Worm (Caenorhabditis elegans) whole organism, L3 larva: Measurements from ENCODE around the gene F55G7.4.

ENCODE experiments used
- R02D3.7 ChIP-seq: fragments of 150-350 bp; optimal IDR thresholded peaks from 2 replicates; lab custom pipeline; 2014; ENCODE audit warnings: missing biosample characterization, missing genetic modification characterization
- ZK546.5 ChIP-seq: sonication (generic microtip); optimal IDR thresholded peaks from 2 replicates; lab custom pipeline; 2017; ENCODE audit warnings: missing biosample characterization, missing genetic modification characterization
- ceh-16 ChIP-seq: sonication (generic microtip); optimal IDR thresholded peaks from 2 replicates; lab custom pipeline; 2017; ENCODE audit warnings: missing biosample characterization, missing genetic modification characterization
- ceh-28 ChIP-seq: fragments of 150-350 bp; optimal IDR thresholded peaks from 2 replicates; lab custom pipeline; 2014; ENCODE audit warnings: missing biosample characterization, missing genetic modification reagents, missing genetic modification characterization
- ceh-82 ChIP-seq: fragments of 150-350 bp; optimal IDR thresholded peaks from 2 replicates; lab custom pipeline; 2014; ENCODE audit warnings: missing biosample characterization, missing genetic modification characterization
- egl-27 ChIP-seq: sonication (generic microtip); optimal IDR thresholded peaks from 4 replicates; lab custom pipeline; 2017; ENCODE audit warnings: missing biosample characterization, missing genetic modification reagents, missing genetic modification characterization
- elt-1 ChIP-seq: fragments of 150-350 bp; optimal IDR thresholded peaks from 2 replicates; lab custom pipeline; 2014; ENCODE audit warnings: missing biosample characterization, missing genetic modification characterization
- elt-2 ChIP-seq: sonication (generic microtip); optimal IDR thresholded peaks from 2 replicates; lab custom pipeline; 2016; ENCODE audit warnings: missing genetic modification reagents, mild to moderate bottlenecking, missing genetic modification characterization, missing compliant biosample characterization
- elt-3 ChIP-seq, 3 experiments: fragments of 150-350 bp in 1 of 3; sonication (generic microtip) in 2 of 3; optimal IDR thresholded peaks; 2 replicates in 2 of 3; 4 replicates in 1 of 3; lab custom pipeline; 2014 to 2017; ENCODE audit warnings: missing biosample characterization in 3 of 3, missing genetic modification characterization in 3 of 3
- eor-1 ChIP-seq, 2 experiments: fragments of 150-350 bp; optimal IDR thresholded peaks; 2 replicates each; lab custom pipeline; 2014 to 2018; ENCODE audit warnings: missing biosample characterization in 2 of 2, missing genetic modification characterization in 2 of 2
- fkh-10 ChIP-seq: sonication (generic microtip); optimal IDR thresholded peaks from 2 replicates; lab custom pipeline; 2017; ENCODE audit warnings: missing biosample characterization, missing genetic modification reagents, missing genetic modification characterization
- fkh-2 ChIP-seq: fragments of 150-350 bp; optimal IDR thresholded peaks from 2 replicates; lab custom pipeline; 2014; ENCODE audit warnings: missing biosample characterization, missing genetic modification reagents, missing genetic modification characterization
- fos-1 ChIP-seq: fragments of 150-350 bp; optimal IDR thresholded peaks from 2 replicates; lab custom pipeline; 2014; ENCODE audit warnings: missing biosample characterization, missing genetic modification characterization
- lin-15B ChIP-seq: fragments of 150-350 bp; optimal IDR thresholded peaks from 2 replicates; lab custom pipeline; 2014; ENCODE audit warnings: missing biosample characterization, missing genetic modification characterization
- lin-39 ChIP-seq: fragments of 150-350 bp; optimal IDR thresholded peaks from 2 replicates; lab custom pipeline; 2018; ENCODE audit warnings: missing biosample characterization, missing genetic modification reagents, missing genetic modification characterization
- lsy-12 ChIP-seq: sonication (generic microtip); optimal IDR thresholded peaks from 2 replicates; lab custom pipeline; 2016; ENCODE audit warnings: mild to moderate bottlenecking, missing genetic modification characterization, missing compliant biosample characterization
- mdl-1 ChIP-seq: fragments of 150-350 bp; optimal IDR thresholded peaks from 2 replicates; lab custom pipeline; 2014; ENCODE audit warnings: missing biosample characterization, missing genetic modification characterization
- nhr-12 ChIP-seq: fragments of 150-350 bp; optimal IDR thresholded peaks from 2 replicates; lab custom pipeline; 2014; ENCODE audit warnings: missing biosample characterization, missing genetic modification characterization
- nhr-23 ChIP-seq: fragments of 150-350 bp; optimal IDR thresholded peaks from 2 replicates; lab custom pipeline; 2014; ENCODE audit warnings: missing biosample characterization, missing genetic modification reagents, missing genetic modification characterization
- nhr-237 ChIP-seq: fragments of 150-350 bp; optimal IDR thresholded peaks from 2 replicates; lab custom pipeline; 2014; ENCODE audit warnings: missing biosample characterization, missing genetic modification characterization
- nhr-28 ChIP-seq: fragments of 150-350 bp; optimal IDR thresholded peaks from 2 replicates; lab custom pipeline; 2014; ENCODE audit warnings: missing biosample characterization, missing genetic modification characterization
- nhr-43 ChIP-seq: sonication (generic microtip); optimal IDR thresholded peaks from 2 replicates; lab custom pipeline; 2016; ENCODE audit warnings: mild to moderate bottlenecking, missing genetic modification characterization, missing compliant biosample characterization; ENCODE audit not compliant: poor library complexity, severe bottlenecking
- nhr-67 ChIP-seq: fragments of 150-350 bp; optimal IDR thresholded peaks from 2 replicates; lab custom pipeline; 2014; ENCODE audit warnings: missing biosample characterization, missing genetic modification characterization
- pha-4 ChIP-seq: fragments of 150-350 bp; optimal IDR thresholded peaks from 2 replicates; lab custom pipeline; 2014; ENCODE audit warnings: missing biosample characterization, missing genetic modification reagents, missing genetic modification characterization
- pqm-1 ChIP-seq: fragments of 150-350 bp; optimal IDR thresholded peaks from 2 replicates; lab custom pipeline; 2017; ENCODE audit warnings: missing biosample characterization, missing genetic modification characterization, inconsistent platforms
- sea-2 ChIP-seq: fragments of 150-350 bp; sonication (generic microtip); optimal IDR thresholded peaks from 4 replicates; lab custom pipeline; 2014; ENCODE audit warnings: missing biosample characterization, missing genetic modification reagents, missing genetic modification characterization
- skn-1 ChIP-seq: fragments of 150-350 bp; optimal IDR thresholded peaks from 2 replicates; lab custom pipeline; 2014; ENCODE audit warnings: missing biosample characterization, missing genetic modification characterization
- snpc-4 ChIP-seq: fragments of 150-350 bp; optimal IDR thresholded peaks from 2 replicates; lab custom pipeline; 2014; ENCODE audit warnings: missing biosample characterization, missing genetic modification characterization
- tbx-2 ChIP-seq: sonication (generic microtip); optimal IDR thresholded peaks from 2 replicates; lab custom pipeline; 2016; ENCODE audit warnings: mild to moderate bottlenecking, missing genetic modification characterization, missing compliant biosample characterization
- unc-39 ChIP-seq: sonication (generic microtip); optimal IDR thresholded peaks from 4 replicates; lab custom pipeline; 2017; ENCODE audit warnings: missing biosample characterization, missing genetic modification characterization
- unc-62 ChIP-seq: fragments of 150-350 bp; sonication (generic microtip); optimal IDR thresholded peaks from 4 replicates; lab custom pipeline; 2014; ENCODE audit warnings: missing biosample characterization, missing genetic modification reagents, missing genetic modification characterization
- zag-1 ChIP-seq: fragments of 150-350 bp; optimal IDR thresholded peaks from 2 replicates; lab custom pipeline; 2014; ENCODE audit warnings: missing biosample characterization, missing genetic modification characterization
- ztf-11 ChIP-seq: fragments of 150-350 bp; optimal IDR thresholded peaks from 2 replicates; lab custom pipeline; 2014; ENCODE audit warnings: missing biosample characterization, missing genetic modification characterization
- ztf-4 ChIP-seq: fragments of 150-350 bp; optimal IDR thresholded peaks from 2 replicates; lab custom pipeline; 2014; ENCODE audit warnings: missing biosample characterization, missing genetic modification characterization

The F55G7.4 gene

ce11 chrX:11906626-11907025 lies 21.1 kb upstream of the F55G7.4 start:
- TF ChIP-seq unc-62 (GFP tag; lab: Kevin White, UChicago) = no peak
- no peak for TF ChIP-seq pqm-1 (tag; lab: Kevin White, UChicago)
- TF ChIP-seq nhr-67 (tag; lab: Kevin White, UChicago) = no peak
- no peak for TF ChIP-seq lin-39 (tag; lab: Kevin White, UChicago)
- TF ChIP-seq fkh-2 (tag; lab: Kevin White, UChicago) = no peak
- TF ChIP-seq elt-2 (tag; lab: Kevin White, UChicago) = no peak
- no peak for TF ChIP-seq unc-39 (tag; lab: Kevin White, UChicago)
- TF ChIP-seq lin-15B (tag; lab: Kevin White, UChicago) = no peak
- TF ChIP-seq nhr-28 (tag; lab: Kevin White, UChicago) = no peak
- no peak for TF ChIP-seq nhr-12 (tag; lab: Kevin White, UChicago)
- no peak for TF ChIP-seq fos-1 (tag; lab: Kevin White, UChicago)
- TF ChIP-seq zag-1 (tag; lab: Kevin White, UChicago) = no peak
- no peak for TF ChIP-seq elt-1 (tag; lab: Kevin White, UChicago)
- TF ChIP-seq sea-2 (GFP tag; lab: Kevin White, UChicago) = no peak

ce11 chrX:11907263-11907662 lies 20.4 kb upstream of the F55G7.4 start, which contains the start of gene Y62H9A.11:
Gene Y62H9A.11 (minus strand): TSS chrX:11907363.
- no peak for TF ChIP-seq lin-39 (tag; lab: Kevin White, UChicago)
- no peak for TF ChIP-seq nhr-67 (tag; lab: Kevin White, UChicago)
- TF ChIP-seq snpc-4 = no peak
- TF ChIP-seq egl-27 = no peak
- TF ChIP-seq pqm-1 (tag; lab: Kevin White, UChicago) = no peak
- TF ChIP-seq nhr-23 (tag; lab: Kevin White, UChicago) = no peak
- no peak for TF ChIP-seq R02D3.7 (tag; lab: Kevin White, UChicago)
- TF ChIP-seq unc-62 (GFP tag; lab: Kevin White, UChicago) = no peak
- no peak for TF ChIP-seq nhr-12 (tag; lab: Kevin White, UChicago)
- TF ChIP-seq mdl-1 (tag; lab: Kevin White, UChicago) = no peak
- TF ChIP-seq eor-1 (tag; optimal IDR thresholded peaks at IDR 0.05; lab: Kevin White, UChicago) = no peak
- TF ChIP-seq ztf-11 = no peak
- TF ChIP-seq ceh-28 (tag; lab: Kevin White, UChicago) = no peak
- TF ChIP-seq lsy-12 (tag; lab: Kevin White, UChicago) = no peak
- no peak for TF ChIP-seq unc-39 (tag; lab: Kevin White, UChicago)
- TF ChIP-seq lin-15B (tag; lab: Kevin White, UChicago) = no peak
- no peak for TF ChIP-seq nhr-237 (tag; lab: Kevin White, UChicago)
- no peak for TF ChIP-seq zag-1 (tag; lab: Kevin White, UChicago)
- TF ChIP-seq tbx-2 (tag; lab: Kevin White, UChicago) = no peak

DNA sequence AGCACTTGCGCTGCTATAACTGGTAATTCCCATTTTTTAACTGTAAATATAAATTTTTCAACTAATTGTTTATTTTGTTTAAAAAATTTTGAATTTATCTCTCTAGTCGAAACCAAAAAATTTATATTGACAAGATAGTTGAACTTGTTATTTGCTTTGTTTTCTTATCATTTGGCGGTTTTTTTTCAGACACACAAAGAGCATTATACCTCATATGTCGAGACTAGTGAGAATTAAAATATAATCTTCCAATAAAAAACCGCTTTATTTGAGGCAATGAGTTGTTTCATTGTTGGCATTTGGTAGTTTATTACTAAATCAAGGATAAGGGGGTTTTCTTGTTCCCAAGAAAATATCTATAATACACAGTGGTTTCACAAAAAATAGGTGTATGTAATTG lies 19.5 kb upstream of the F55G7.4 start:
- TF ChIP-seq pha-4 (tag; lab: Kevin White, UChicago) = peak; percentile 41
- TF ChIP-seq tbx-2 (tag; lab: Kevin White, UChicago) = no peak
- TF ChIP-seq elt-2 (tag; lab: Kevin White, UChicago) = peak; percentile 56
- TF ChIP-seq, all 47 proteins: peak for 2

DNA sequence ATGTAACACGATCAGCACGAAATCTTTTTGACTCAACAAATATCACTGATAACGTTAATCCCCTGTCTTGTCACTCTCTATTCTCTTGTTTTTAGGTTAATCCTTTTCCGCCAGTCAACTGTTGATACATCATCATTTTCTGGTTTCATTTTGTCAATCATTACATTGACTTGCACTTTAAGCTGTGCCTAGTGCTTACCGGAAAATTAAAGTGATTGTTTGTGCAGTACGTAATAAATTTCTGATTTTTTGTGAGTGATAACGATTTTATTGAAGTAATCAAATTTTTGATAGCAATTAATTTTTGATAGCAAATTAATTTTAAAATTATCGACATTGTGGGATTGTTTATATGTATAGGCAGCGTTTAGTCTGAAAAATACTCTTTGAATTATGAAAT lies 18.5 kb upstream of the F55G7.4 start:
- TF ChIP-seq unc-62 (GFP tag; lab: Kevin White, UChicago) (no peak), nhr-43 (tag; lab: Kevin White, UChicago) (no peak), ZK546.5 (tag; lab: Kevin White, UChicago) (no peak), sea-2 (GFP tag; lab: Kevin White, UChicago) (no peak), pqm-1 (tag; lab: Kevin White, UChicago) (peak; percentile 80), elt-3 (tag; optimal IDR thresholded peaks at IDR 0.05; lab: Kevin White, UChicago) (no peak), pha-4 (tag; lab: Kevin White, UChicago) (peak; percentile 37), elt-2 (tag; lab: Kevin White, UChicago) (peak; percentile 89), fkh-10 (GFP tag; lab: Kevin White, UChicago) (no peak), tbx-2 (tag; lab: Kevin White, UChicago) (no peak), nhr-28 (tag; lab: Kevin White, UChicago) (no peak), ceh-82 (no peak), skn-1 (tag; lab: Kevin White, UChicago) (peak; percentile 7)
- TF ChIP-seq, all 47 proteins: peak for 4

DNA sequence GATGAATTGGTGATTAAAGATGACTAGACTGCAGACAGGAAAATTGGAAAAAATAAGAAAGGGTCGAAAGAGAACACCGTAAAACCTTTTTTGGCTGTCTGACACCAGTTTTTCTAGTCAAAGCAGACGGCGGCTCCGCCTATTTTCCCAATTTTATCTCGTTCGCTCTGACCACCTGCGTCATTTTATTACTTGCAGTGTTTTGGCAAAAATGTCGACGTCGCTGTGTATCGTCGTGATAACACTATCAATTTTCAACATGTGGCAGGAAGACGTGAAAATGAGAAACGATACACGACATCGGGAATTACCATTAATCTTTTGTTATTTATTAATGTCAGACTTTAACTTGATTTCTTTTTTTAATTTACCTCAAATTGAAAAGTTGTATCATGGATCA lies 17.6 kb upstream of the F55G7.4 start, which contains the start of gene Y62H9A.15:
TSS of gene Y62H9A.15 (minus strand) at position 100 of the 400 bp plus-strand sequence.
- TF ChIP-seq elt-2 (tag; lab: Kevin White, UChicago) = peak; percentile 73
- TF ChIP-seq ztf-4 (tag; lab: Kevin White, UChicago) = no peak
- no peak for TF ChIP-seq skn-1 (tag; lab: Kevin White, UChicago)
- no peak for TF ChIP-seq nhr-28 (tag; lab: Kevin White, UChicago)
- TF ChIP-seq ceh-16 (tag; lab: Kevin White, UChicago) = no peak
- no peak for TF ChIP-seq nhr-237 (tag; lab: Kevin White, UChicago)
- TF ChIP-seq lsy-12 (tag; lab: Kevin White, UChicago) = no peak
